Fruit fly (Drosophila melanogaster) whole organism, wandering third instar larva: Measurements from ENCODE around the gene gl.
A peak's percentile ranks its signal among the peaks of the same experiment; 100 is the strongest.

Source experiments
- Abd-B ChIP-seq: fragments of >200 bp; optimal IDR thresholded peaks from 2 replicates; lab custom pipeline; 2017; ENCODE audit warnings: missing biosample characterization, missing genetic modification characterization
- CG32264 ChIP-seq: fragments of 200-800 bp; sonication (Bioruptor generic); optimal IDR thresholded peaks from 2 replicates; lab custom pipeline; 2016; ENCODE audit warnings: missing biosample characterization, missing genetic modification characterization
- Dfd ChIP-seq: fragments of >200 bp; optimal IDR thresholded peaks from 2 replicates; lab custom pipeline; 2017; ENCODE audit warnings: missing biosample characterization, missing genetic modification characterization
- Dif ChIP-seq: fragments of 200-275, 200-300 bp; sonication (Bioruptor generic); optimal IDR thresholded peaks from 2 replicates; lab custom pipeline; 2018; ENCODE audit warnings: missing biosample characterization, missing genetic modification characterization; ENCODE audit not compliant: partially characterized antibody
- GATAd ChIP-seq: sonication (Bioruptor generic); optimal IDR thresholded peaks from 2 replicates; lab custom pipeline; 2016; ENCODE audit warnings: missing biosample characterization, missing genetic modification characterization
- HLH106 ChIP-seq: fragments of 200-800 bp; optimal IDR thresholded peaks from 3 replicates; lab custom pipeline; 2019; ENCODE audit warnings: missing biosample characterization, mild to moderate bottlenecking, missing genetic modification characterization, moderate library complexity
- Hnf4 ChIP-seq: fragments of 200-800 bp; sonication (Bioruptor generic); optimal IDR thresholded peaks from 2 replicates; lab custom pipeline; 2016; ENCODE audit warnings: missing biosample characterization, mild to moderate bottlenecking, missing genetic modification characterization
- Hr83 ChIP-seq: fragments of 200-300 bp; sonication (Bioruptor generic); optimal IDR thresholded peaks from 2 replicates; lab custom pipeline; 2016; ENCODE audit warnings: missing biosample characterization, mild to moderate bottlenecking, missing genetic modification characterization, moderate library complexity; ENCODE audit not compliant: poor library complexity, severe bottlenecking
- Jra ChIP-seq: sonication (Bioruptor generic); optimal IDR thresholded peaks from 2 replicates; lab custom pipeline; 2016; ENCODE audit warnings: missing biosample characterization, missing genetic modification characterization
- Mio ChIP-seq: sonication (Bioruptor generic); optimal IDR thresholded peaks from 2 replicates; lab custom pipeline; 2016; ENCODE audit warnings: missing biosample characterization, missing genetic modification characterization
- Myc ChIP-seq: fragments of >200 bp; optimal IDR thresholded peaks from 2 replicates; lab custom pipeline; 2017
- N ChIP-seq: fragments of >200 bp; optimal IDR thresholded peaks from 2 replicates; lab custom pipeline; 2018; ENCODE audit warnings: missing biosample characterization, missing external identifiers, missing genetic modification characterization
- OdsH ChIP-seq: fragments of 200-800 bp; sonication (Bioruptor generic); optimal IDR thresholded peaks from 2 replicates; lab custom pipeline; 2016; ENCODE audit warnings: missing biosample characterization, mild to moderate bottlenecking, missing genetic modification characterization
- Rel ChIP-seq, 2 experiments: fragments of 200-800 bp; sonication (Bioruptor generic) in 1 of 2; optimal IDR thresholded peaks; 2 replicates in 1 of 2; 3 replicates in 1 of 2; lab custom pipeline; 2016 to 2019; ENCODE audit warnings: mild to moderate bottlenecking in 2 of 2, missing biosample characterization in 2 of 2, missing genetic modification characterization in 2 of 2, moderate library complexity in 1 of 2
- Sp1 ChIP-seq: fragments of 200-800 bp; sonication (Bioruptor generic); optimal IDR thresholded peaks from 3 replicates; lab custom pipeline; 2019; ENCODE audit warnings: missing biosample characterization, mild to moderate bottlenecking, missing genetic modification characterization, moderate library complexity
- Vsx2 ChIP-seq: fragments of 200-300, 225-300 bp; sonication (Bioruptor generic); optimal IDR thresholded peaks from 2 replicates; lab custom pipeline; 2018; ENCODE audit warnings: missing biosample characterization, missing genetic modification characterization; ENCODE audit not compliant: partially characterized antibody
- brk ChIP-seq: fragments of 200-800 bp; sonication (Bioruptor generic); optimal IDR thresholded peaks from 2 replicates; lab custom pipeline; 2016; ENCODE audit warnings: missing biosample characterization, mild to moderate bottlenecking, missing genetic modification characterization
- dl ChIP-seq, 2 experiments: fragments of 175-275, 200-275 bp in 1 of 2; fragments of 200-275 bp in 1 of 2; sonication (Bioruptor generic); optimal IDR thresholded peaks; lab custom pipeline; 2018; ENCODE audit warnings: mild to moderate bottlenecking in 2 of 2, missing biosample characterization in 2 of 2, missing genetic modification characterization in 2 of 2, moderate library complexity in 2 of 2; ENCODE audit not compliant: partially characterized antibody in 2 of 2, insufficient read depth in 1 of 2
- dsf ChIP-seq: sonication (Bioruptor generic); optimal IDR thresholded peaks from 2 replicates; lab custom pipeline; 2016; ENCODE audit warnings: missing biosample characterization, missing genetic modification characterization, borderline replicate concordance
- ey ChIP-seq: fragments of 200-800 bp; sonication (Bioruptor generic); optimal IDR thresholded peaks from 2 replicates; lab custom pipeline; 2016; ENCODE audit warnings: missing biosample characterization, missing genetic modification characterization
- foxo ChIP-seq, 2 experiments: fragments of 200-800 bp; sonication (Bioruptor generic); optimal IDR thresholded peaks; 2 replicates in 1 of 2; 3 replicates in 1 of 2; lab custom pipeline; 2016 to 2017; ENCODE audit warnings: missing biosample characterization in 2 of 2, missing genetic modification characterization in 2 of 2
- fru ChIP-seq: fragments of 200-800 bp; sonication (Bioruptor generic); optimal IDR thresholded peaks from 3 replicates; lab custom pipeline; 2016; ENCODE audit warnings: missing biosample characterization, mild to moderate bottlenecking, missing genetic modification characterization
- h ChIP-seq: fragments of 200-800 bp; sonication (Bioruptor generic); optimal IDR thresholded peaks from 3 replicates; lab custom pipeline; 2016; ENCODE audit warnings: missing biosample characterization, mild to moderate bottlenecking, missing genetic modification characterization
- jim ChIP-seq: fragments of 175-275, 200-325 bp; sonication (Bioruptor generic); optimal IDR thresholded peaks from 2 replicates; lab custom pipeline; 2016; ENCODE audit warnings: missing biosample characterization, mild to moderate bottlenecking, missing genetic modification characterization
- lola ChIP-seq: fragments of >200 bp; optimal IDR thresholded peaks from 2 replicates; lab custom pipeline; 2017; ENCODE audit warnings: missing biosample characterization, missing genetic modification characterization
- pan ChIP-seq: fragments of >200 bp; optimal IDR thresholded peaks from 2 replicates; lab custom pipeline; 2017
- psq ChIP-seq: fragments of 200-800 bp; sonication (Bioruptor generic); optimal IDR thresholded peaks from 3 replicates; lab custom pipeline; 2017; ENCODE audit warnings: missing biosample characterization, mild to moderate bottlenecking, missing genetic modification characterization, moderate library complexity
- rgr ChIP-seq: fragments of 200-800 bp; sonication (Bioruptor generic); optimal IDR thresholded peaks from 3 replicates; lab custom pipeline; 2016; ENCODE audit warnings: missing biosample characterization, mild to moderate bottlenecking, missing genetic modification characterization
- sage ChIP-seq: fragments of 200-800 bp; sonication (Bioruptor generic); optimal IDR thresholded peaks from 2 replicates; lab custom pipeline; 2016; ENCODE audit warnings: missing biosample characterization, mild to moderate bottlenecking, missing genetic modification characterization
- sv ChIP-seq: fragments of 200-800 bp; sonication (Bioruptor generic); optimal IDR thresholded peaks from 3 replicates; lab custom pipeline; 2016; ENCODE audit warnings: missing biosample characterization, missing genetic modification characterization
- tai ChIP-seq: sonication (Bioruptor generic); optimal IDR thresholded peaks from 2 replicates; lab custom pipeline; 2016; ENCODE audit warnings: missing biosample characterization, missing genetic modification characterization
- usp ChIP-seq: fragments of >200 bp; optimal IDR thresholded peaks from 2 replicates; lab custom pipeline; 2017; ENCODE audit warnings: missing biosample characterization, missing genetic modification characterization
- woc ChIP-seq: sonication (Bioruptor generic); optimal IDR thresholded peaks from 2 replicates; lab custom pipeline; 2016; ENCODE audit warnings: missing biosample characterization, mild to moderate bottlenecking, missing genetic modification characterization

The gl gene

DNA sequence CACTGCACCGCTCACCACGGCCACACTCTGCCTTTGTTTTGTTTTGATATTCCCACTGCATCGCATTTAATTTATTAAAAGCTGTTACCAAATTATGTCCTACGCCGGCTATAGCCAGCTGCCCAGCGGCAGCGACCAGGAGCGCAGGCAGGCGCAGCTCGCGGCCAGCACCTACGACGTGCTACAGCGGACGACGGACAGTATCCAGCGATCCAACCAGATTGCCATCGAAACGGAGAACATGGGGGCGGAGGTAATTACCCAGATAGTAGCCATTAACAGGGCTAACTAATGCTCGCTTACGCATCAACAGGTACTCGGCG, 27.1 kb upstream of the gl start:
- TF ChIP-seq ey (GFP tag; lab: Kevin White, UChicago): no peak
- no peak for TF ChIP-seq Rel (GFP tag; optimal IDR thresholded peaks at IDR 0.05; lab: Kevin White, UChicago)
- TF ChIP-seq Rel (tag; optimal IDR thresholded peaks at IDR 0.05; lab: Kevin White, UChicago): peak; percentile 1

DNA sequence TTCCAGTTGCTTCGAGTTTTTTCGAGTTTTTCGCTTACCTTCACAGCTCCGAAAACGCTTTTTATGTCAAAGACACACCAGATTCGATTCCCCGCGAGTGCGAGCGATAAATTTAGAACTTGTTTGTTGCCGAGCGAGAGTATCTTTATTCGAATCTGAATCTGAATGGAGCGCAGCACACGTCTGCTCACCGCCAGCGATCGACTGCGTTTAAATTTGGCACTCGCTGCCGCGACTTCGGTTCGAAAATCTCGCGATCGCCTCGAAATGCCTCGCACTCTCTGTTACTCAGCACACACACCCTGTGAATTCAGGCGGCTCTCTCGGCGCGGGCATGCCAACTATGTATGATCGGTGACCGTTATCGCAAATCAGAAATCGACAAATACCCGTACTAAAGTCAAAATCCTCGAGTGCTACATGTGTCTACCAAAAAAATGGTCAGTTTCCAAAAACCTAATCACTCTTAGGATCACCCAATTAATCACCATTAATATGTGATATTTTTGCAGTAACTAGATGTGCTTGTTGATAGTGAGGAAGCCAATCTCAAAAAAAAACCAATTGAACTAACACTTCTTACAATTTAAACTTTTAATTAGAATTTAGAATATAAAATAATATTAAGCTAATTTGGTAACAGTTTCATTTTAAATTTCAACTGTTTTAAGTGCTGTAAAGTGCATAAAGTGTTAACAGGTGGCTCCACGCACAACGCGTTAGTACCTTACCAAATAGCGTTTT, 26.6 kb upstream of the gl start, which contains the start of gene Vha100-2:
Gene Vha100-2 (minus strand): TSS at position 216 of the 744 bp plus-strand sequence.
- TF ChIP-seq Rel (GFP tag; optimal IDR thresholded peaks at IDR 0.05; lab: Kevin White, UChicago) (no peak), Rel (tag; optimal IDR thresholded peaks at IDR 0.05; lab: Kevin White, UChicago) (peak; percentile 28), Jra (GFP tag; lab: Kevin White, UChicago) (peak; percentile 28), Hr83 (GFP tag; lab: Kevin White, UChicago) (peak; percentile 84), woc (peak; percentile 55), Hnf4 (GFP tag; lab: Kevin White, UChicago) (peak; percentile 54), Myc (peak; percentile 35), Mio (no peak), brk (peak; percentile 63), Sp1 (GFP tag; lab: Kevin White, UChicago) (peak; percentile 23), HLH106 (tag; lab: Kevin White, UChicago) (no peak), rgr (GFP tag; lab: Kevin White, UChicago) (no peak), sv (GFP tag; lab: Kevin White, UChicago) (peak; percentile 35), lola (GFP tag; lab: Kevin White, UChicago) (no peak), psq (GFP tag; lab: Kevin White, UChicago) (no peak), sage (no peak), fru (GFP tag; lab: Kevin White, UChicago) (no peak), Dif (GFP tag; lab: Kevin White, UChicago) (peak; percentile 77), usp (GFP tag; lab: Kevin White, UChicago) (no peak), foxo (GFP tag; optimal IDR thresholded peaks at IDR 0.05; lab: Kevin White, UChicago) (peak in 1 of 2 experiments; percentile 27), dl (GFP tag; optimal IDR thresholded peaks at IDR 0.05; lab: Kevin White, UChicago; ENCODE audit: insufficient read depth in 1 of 2, partially characterized antibody in 2 of 2) (peak in 1 of 2 experiments; percentile 71), Vsx2 (peak; percentile 90), jim (GFP tag; lab: Kevin White, UChicago) (no peak), CG32264 (no peak)

DNA sequence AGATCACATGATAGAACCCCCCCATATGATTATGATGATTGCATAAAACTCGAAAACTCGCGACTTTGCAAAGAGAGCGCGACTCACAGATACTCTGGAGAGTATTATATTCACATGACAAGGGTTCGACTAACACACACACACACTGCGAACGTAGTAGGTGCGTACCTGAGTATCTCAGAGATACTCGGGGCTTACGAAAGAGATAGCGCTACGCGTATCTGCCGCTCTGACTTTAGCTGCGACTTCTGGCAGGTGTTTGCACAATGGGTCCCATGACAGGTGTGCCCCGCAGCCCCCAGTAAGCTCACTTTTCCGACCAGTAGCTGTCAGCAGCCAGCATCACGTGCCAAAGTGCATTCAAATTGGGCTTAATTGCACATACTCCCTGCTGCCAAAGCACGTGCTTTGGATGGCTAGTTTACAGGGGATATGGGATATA, 25.9 kb upstream of the gl start:
- TF ChIP-seq Rel (GFP tag; optimal IDR thresholded peaks at IDR 0.05; lab: Kevin White, UChicago) (no peak), Rel (tag; optimal IDR thresholded peaks at IDR 0.05; lab: Kevin White, UChicago) (no peak), Abd-B (GFP tag; lab: Kevin White, UChicago) (no peak), sage (no peak), Dfd (GFP tag; lab: Kevin White, UChicago) (no peak), GATAd (GFP tag; lab: Kevin White, UChicago) (no peak), Mio (no peak), Dif (GFP tag; lab: Kevin White, UChicago) (peak; percentile 79), tai (no peak), OdsH (GFP tag; lab: Kevin White, UChicago) (no peak), HLH106 (tag; lab: Kevin White, UChicago) (no peak), pan (lab: Kevin White, UChicago) (no peak), N (GFP tag; lab: Kevin White, UChicago) (no peak), usp (GFP tag; lab: Kevin White, UChicago) (no peak), Myc (peak; percentile 17), Hnf4 (GFP tag; lab: Kevin White, UChicago) (peak; percentile 53), foxo (GFP tag; optimal IDR thresholded peaks at IDR 0.05; lab: Kevin White, UChicago) (no peak), CG32264 (no peak), brk (no peak), dsf (GFP tag; lab: Kevin White, UChicago) (no peak), Hr83 (GFP tag; lab: Kevin White, UChicago) (peak; percentile 76), dl (GFP tag; optimal IDR thresholded peaks at IDR 0.05; lab: Kevin White, UChicago; ENCODE audit: insufficient read depth in 1 of 2, partially characterized antibody in 2 of 2) (peak; percentile 11 to 51), rgr (GFP tag; lab: Kevin White, UChicago) (no peak), sv (GFP tag; lab: Kevin White, UChicago) (no peak), Vsx2 (peak; percentile 83), h (no peak), jim (GFP tag; lab: Kevin White, UChicago) (no peak)
- TF ChIP-seq, all 38 proteins: peak for 6
